Worm (Caenorhabditis elegans) whole organism, early embryonic: ENCODE results near the gene F59B1.8.

Experiments
- aly-1 ChIP-seq: sonication (generic microtip); optimal IDR thresholded peaks from 2 replicates; lab custom pipeline; 2016; ENCODE audit warnings: missing genetic modification characterization, missing compliant biosample characterization
- ama-1 ChIP-seq: fragments of 150-350 bp; optimal IDR thresholded peaks from 2 replicates; lab custom pipeline; 2014
- ceh-13 ChIP-seq: fragments of 200-800 bp; sonication (Bioruptor generic); optimal IDR thresholded peaks from 2 replicates; lab custom pipeline; 2018; ENCODE audit warnings: mild to moderate bottlenecking, missing genetic modification characterization, missing compliant biosample characterization
- ets-7 ChIP-seq: sonication (generic microtip); optimal IDR thresholded peaks from 2 replicates; lab custom pipeline; 2016; ENCODE audit warnings: missing genotype, missing genetic modification characterization, missing compliant biosample characterization
- flt-1 ChIP-seq: fragments of 200-800 bp; sonication (Bioruptor generic); IDR thresholded peaks from 2 replicates; pipeline ENCODE4 v1.3.6; 2022; ENCODE audit warnings: missing genetic modification characterization, missing compliant biosample characterization
- hmg-4 ChIP-seq: fragments of 200-800 bp; sonication (Bioruptor generic); optimal IDR thresholded peaks from 2 replicates; lab custom pipeline; 2018; ENCODE audit warnings: mild to moderate bottlenecking, missing genetic modification characterization, missing compliant biosample characterization
- hnd-1 ChIP-seq: sonication (generic microtip); optimal IDR thresholded peaks from 2 replicates; lab custom pipeline; 2016; ENCODE audit warnings: missing genetic modification characterization, missing compliant biosample characterization
- pes-1 ChIP-seq: fragments of 200-800 bp; sonication (Bioruptor generic); IDR thresholded peaks from 2 replicates; pipeline ENCODE4 v1.3.6; 2022; ENCODE audit warnings: missing genetic modification reagents, missing genetic modification characterization, missing compliant biosample characterization
- scrt-1 ChIP-seq: fragments of 200-800 bp; sonication (Bioruptor generic); IDR thresholded peaks from 2 replicates; pipeline ENCODE4 v1.3.6; 2022; ENCODE audit warnings: missing genetic modification characterization, missing compliant biosample characterization
- sea-1 ChIP-seq: fragments of 200-800 bp; sonication (Bioruptor generic); conservative IDR thresholded peaks from 2 replicates; pipeline ENCODE4 v1.3.6; 2022; ENCODE audit warnings: missing genetic modification characterization, missing compliant biosample characterization
- tbx-11 ChIP-seq: fragments of 200-800 bp; sonication (Bioruptor generic); IDR thresholded peaks from 2 replicates; pipeline ENCODE4 v1.3.6; 2022; ENCODE audit warnings: missing genetic modification characterization, missing compliant biosample characterization
- tra-4 ChIP-seq: sonication (generic microtip); optimal IDR thresholded peaks from 2 replicates; lab custom pipeline; 2017; ENCODE audit warnings: missing genetic modification characterization, missing compliant biosample characterization

DNA sequence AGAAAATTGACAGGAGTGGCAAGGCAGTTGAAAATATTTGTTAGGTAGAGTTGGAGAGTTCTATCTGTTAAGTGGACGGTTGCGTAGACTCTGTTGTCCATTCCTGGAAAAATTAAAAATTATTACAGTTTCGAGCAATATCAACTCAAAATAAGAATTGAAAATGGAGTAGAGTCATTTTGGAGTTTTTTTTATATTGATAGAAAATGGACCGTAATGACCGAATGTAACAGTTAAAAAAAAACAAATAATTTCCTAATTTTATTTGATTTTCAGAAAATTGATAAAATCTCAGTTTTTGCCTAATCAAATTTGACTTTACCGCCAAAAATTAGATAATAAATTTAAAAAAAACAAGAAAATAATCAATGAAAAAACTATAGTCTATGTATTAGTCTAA lies 17.1 kb downstream of the F59B1.8 start, which contains the start of gene F59B1.4:
- no peak for TF ChIP-seq ama-1 (lab: Kevin White, UChicago)
- TF ChIP-seq pes-1 (GFP tag; lab: Robert Waterston, UW) = no peak
- no peak for TF ChIP-seq hmg-4 (GFP tag; lab: Kevin White, UChicago)
- TF ChIP-seq ets-7 (tag; lab: Kevin White, UChicago) = no peak
- no peak for TF ChIP-seq flt-1
- TF ChIP-seq hnd-1 (tag; lab: Kevin White, UChicago) = no peak
- no peak for TF ChIP-seq sea-1 (GFP tag; lab: Robert Waterston, UW)
- no peak for TF ChIP-seq tra-4 (tag; lab: Kevin White, UChicago)
- no peak for TF ChIP-seq scrt-1 (GFP tag; lab: Robert Waterston, UW)
- no peak for TF ChIP-seq aly-1 (tag; lab: Kevin White, UChicago)
- no peak for TF ChIP-seq tbx-11 (GFP tag; lab: Robert Waterston, UW)
- no peak for TF ChIP-seq ceh-13 (GFP tag; lab: Kevin White, UChicago)
